Worm (Caenorhabditis elegans): ENCODE results near the gene F54E7.9.

Gene F54E7.9

DNA sequence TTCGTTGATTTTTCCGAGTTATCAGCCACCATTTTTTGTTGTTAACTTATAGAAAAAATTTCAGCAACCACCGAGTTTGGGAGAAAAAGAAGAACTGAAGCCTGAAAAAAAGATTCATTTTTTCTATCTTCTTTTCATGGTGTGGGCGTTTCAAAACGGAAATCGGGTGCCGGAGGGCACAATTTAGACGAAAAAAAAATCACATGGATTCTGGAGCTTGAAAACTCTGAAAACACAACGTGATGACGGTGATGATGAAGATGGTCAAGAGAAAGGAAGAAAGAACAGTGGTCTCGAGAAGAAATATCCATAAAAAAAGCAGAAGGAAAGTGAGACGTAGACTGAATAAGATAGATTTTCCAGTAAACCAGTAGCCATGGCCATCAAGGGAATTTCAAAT lies 6.3 kb upstream of the F54E7.9 start, which contains the start of gene rcan-1:
Gene rcan-1 (minus strand): TSS at position 101 of the 400 bp plus-strand sequence.
- TF ChIP-seq ceh-45 (GFP tag; IDR thresholded peaks at IDR 0.05) (no peak), ceh-34 (tag; optimal IDR thresholded peaks at IDR 0.05) (no peak), hlh-15 (tag; optimal IDR thresholded peaks at IDR 0.05) (no peak), tbx-7 (tag; optimal IDR thresholded peaks at IDR 0.05) (no peak), elt-4 (tag; optimal IDR thresholded peaks at IDR 0.05) (no peak), ceh-14 (tag; optimal IDR thresholded peaks at IDR 0.05) (no peak), ceh-22 (tag; optimal IDR thresholded peaks at IDR 0.05) (no peak)

DNA sequence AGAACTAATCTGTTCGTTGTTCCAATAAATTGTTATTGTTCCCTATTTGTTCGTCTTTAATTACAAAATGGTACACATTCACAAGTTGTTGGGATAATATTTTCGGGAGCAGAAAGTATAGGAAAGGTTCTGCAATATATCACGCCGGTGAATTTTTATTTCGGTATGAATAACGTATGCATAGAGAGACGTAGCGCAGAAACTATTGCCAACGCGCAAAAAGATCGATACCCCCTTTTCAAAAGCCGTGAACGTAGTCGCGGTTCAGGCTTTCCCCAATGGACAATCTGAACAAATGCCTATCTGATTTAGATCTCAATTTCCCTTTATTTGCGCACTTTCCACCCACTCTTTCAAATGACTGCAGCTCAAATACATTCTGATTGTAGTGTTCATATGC lies 2.5 kb upstream of the F54E7.9 start, which contains the start of gene pst-2:
Gene pst-2 (plus strand): TSS at position 293 of the 400 bp plus-strand sequence.
- no peak for TF ChIP-seq dve-1 (tag; optimal IDR thresholded peaks at IDR 0.05)
- TF ChIP-seq ceh-22 (tag; optimal IDR thresholded peaks at IDR 0.05) = no peak
- no peak for TF ChIP-seq hlh-15 (tag; optimal IDR thresholded peaks at IDR 0.05)
- no peak for TF ChIP-seq hlh-8 (tag; optimal IDR thresholded peaks at IDR 0.05)
- TF ChIP-seq ceh-9 (tag; optimal IDR thresholded peaks at IDR 0.05) = no peak
- no peak for TF ChIP-seq K09A11.1 (tag; optimal IDR thresholded peaks at IDR 0.05; ENCODE audit: insufficient read depth)
- no peak for TF ChIP-seq sdc-2 (tag; optimal IDR thresholded peaks at IDR 0.05)
- no peak for TF ChIP-seq fax-1 (tag; optimal IDR thresholded peaks at IDR 0.05)
- TF ChIP-seq ceh-6 (GFP tag; optimal IDR thresholded peaks at IDR 0.05) = no peak
- TF ChIP-seq K02D7.2 (tag; optimal IDR thresholded peaks at IDR 0.05) = no peak
- TF ChIP-seq ceh-48 (tag; optimal IDR thresholded peaks at IDR 0.05) = no peak
- no peak for TF ChIP-seq C08G9.2 (tag; optimal IDR thresholded peaks at IDR 0.05)
- no peak for TF ChIP-seq hlh-13 (GFP tag; optimal IDR thresholded peaks at IDR 0.05)

DNA sequence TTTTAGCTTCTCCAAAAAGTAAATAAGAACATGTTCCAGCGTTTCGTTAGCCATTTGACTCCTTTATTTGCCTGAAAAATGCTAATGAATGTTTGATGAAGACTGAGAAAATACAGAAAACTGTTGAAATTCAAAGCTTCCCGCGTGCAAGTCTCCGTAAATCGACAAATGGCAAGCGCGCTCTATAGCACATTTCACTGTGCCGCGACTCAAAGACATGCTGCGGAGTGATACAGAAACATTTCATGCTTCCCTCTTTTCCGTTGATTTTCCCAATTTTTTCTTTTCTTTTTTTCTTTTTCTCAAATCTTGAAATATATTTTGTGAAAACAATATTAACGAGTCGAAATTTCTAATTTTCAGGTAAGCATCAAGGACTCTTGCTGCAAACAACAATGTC lies 1.2 kb upstream of the F54E7.9 start, which contains the start of the genes ska-3 and rps-12:
Gene ska-3 (minus strand): TSS at position 71 of the 400 bp plus-strand sequence.
Gene rps-12 (plus strand): TSS at position 364 of the 400 bp plus-strand sequence.
- TF ChIP-seq hlh-30 (tag; optimal IDR thresholded peaks at IDR 0.05; ENCODE audit: insufficient read depth) = peak; percentile 70
- TF ChIP-seq rnt-1 (tag; optimal IDR thresholded peaks at IDR 0.05) = peak; percentile 87
- no peak for TF ChIP-seq K02D7.2 (tag; optimal IDR thresholded peaks at IDR 0.05)
- peak; percentile 78 for TF ChIP-seq nhr-11 (tag; optimal IDR thresholded peaks at IDR 0.05)
- peak; percentile 28 for TF ChIP-seq sdc-2 (tag; optimal IDR thresholded peaks at IDR 0.05)
- no peak for TF ChIP-seq gmeb-2 (tag; optimal IDR thresholded peaks at IDR 0.05)
- no peak for TF ChIP-seq hlh-13 (GFP tag; optimal IDR thresholded peaks at IDR 0.05)
- TF ChIP-seq pha-2 (tag; optimal IDR thresholded peaks at IDR 0.05) = peak; percentile 55
- peak; percentile 69 for TF ChIP-seq elt-2 (tag; optimal IDR thresholded peaks at IDR 0.05)
- no peak for TF ChIP-seq ahr-1 (tag; optimal IDR thresholded peaks at IDR 0.05)
- TF ChIP-seq pros-1 (tag; optimal IDR thresholded peaks at IDR 0.05) = peak; percentile 74
- TF ChIP-seq unc-86 (tag; optimal IDR thresholded peaks at IDR 0.05) = peak; percentile 74
- TF ChIP-seq sox-2 (GFP tag; IDR thresholded peaks at IDR 0.05) = peak; percentile 24; the same call in 1 of the 2 replicates
- TF ChIP-seq unc-42 (tag; optimal IDR thresholded peaks at IDR 0.05) = peak; percentile 87
- peak; percentile 67 for TF ChIP-seq dmd-4 (tag; optimal IDR thresholded peaks at IDR 0.05; ENCODE audit: borderline replicate concordance)
- peak; percentile 94 for TF ChIP-seq tbx-2 (tag; optimal IDR thresholded peaks at IDR 0.05)
- peak; percentile 78 for TF ChIP-seq ztf-16 (tag; optimal IDR thresholded peaks at IDR 0.05)
- TF ChIP-seq madf-2 (tag; optimal IDR thresholded peaks at IDR 0.05) = peak; percentile 56
- peak; percentile 96 for TF ChIP-seq nfya-1 (tag; optimal IDR thresholded peaks at IDR 0.05)
- TF ChIP-seq ceh-18 (tag; optimal IDR thresholded peaks at IDR 0.05) = peak; percentile 94
- peak; percentile 93 for TF ChIP-seq pax-1 (tag; optimal IDR thresholded peaks at IDR 0.05)
- no peak for TF ChIP-seq pha-4 (tag; optimal IDR thresholded peaks at IDR 0.05)
- TF ChIP-seq ceh-45 (GFP tag; IDR thresholded peaks at IDR 0.05) = no peak
- peak; percentile 6 for TF ChIP-seq ttx-3 (tag; optimal IDR thresholded peaks at IDR 0.05)
- no peak for TF ChIP-seq zip-5 (tag; optimal IDR thresholded peaks at IDR 0.05)
- peak; percentile 95 for TF ChIP-seq dve-1 (tag; optimal IDR thresholded peaks at IDR 0.05)
- no peak for TF ChIP-seq T23F11.4 (GFP tag; optimal IDR thresholded peaks at IDR 0.05)
- no peak for TF ChIP-seq mec-3 (tag; optimal IDR thresholded peaks at IDR 0.05; ENCODE audit: borderline replicate concordance)
- peak; percentile 62 for TF ChIP-seq ceh-14 (tag; optimal IDR thresholded peaks at IDR 0.05)
- TF ChIP-seq ceh-48 (tag; optimal IDR thresholded peaks at IDR 0.05) = peak; percentile 82
- TF ChIP-seq pat-9 (tag; optimal IDR thresholded peaks at IDR 0.05) = peak; percentile 58
- peak; percentile 34 for TF ChIP-seq pqm-1 (tag; optimal IDR thresholded peaks at IDR 0.05)
- no peak for TF ChIP-seq eyg-1 (tag; optimal IDR thresholded peaks at IDR 0.05)
- peak; percentile 89 for TF ChIP-seq ceh-34 (tag; optimal IDR thresholded peaks at IDR 0.05)
- no peak for TF ChIP-seq fkh-10 (GFP tag; optimal IDR thresholded peaks at IDR 0.05)
- TF ChIP-seq C08G9.2 (tag; optimal IDR thresholded peaks at IDR 0.05) = peak; percentile 35
- TF ChIP-seq ceh-24 (tag; optimal IDR thresholded peaks at IDR 0.05) = no peak
- TF ChIP-seq unc-3 (GFP tag; conservative IDR thresholded peaks at IDR 0.05) = no peak
- TF ChIP-seq unc-3 (tag; optimal IDR thresholded peaks at IDR 0.05) = peak; percentile 56

All from whole organism, late embryonic.